Fruit fly (Drosophila melanogaster): ENCODE data around the gene CG4957.
A peak's percentile ranks its signal among the peaks of the same experiment; 100 is the strongest.

The CG4957 gene

DNA sequence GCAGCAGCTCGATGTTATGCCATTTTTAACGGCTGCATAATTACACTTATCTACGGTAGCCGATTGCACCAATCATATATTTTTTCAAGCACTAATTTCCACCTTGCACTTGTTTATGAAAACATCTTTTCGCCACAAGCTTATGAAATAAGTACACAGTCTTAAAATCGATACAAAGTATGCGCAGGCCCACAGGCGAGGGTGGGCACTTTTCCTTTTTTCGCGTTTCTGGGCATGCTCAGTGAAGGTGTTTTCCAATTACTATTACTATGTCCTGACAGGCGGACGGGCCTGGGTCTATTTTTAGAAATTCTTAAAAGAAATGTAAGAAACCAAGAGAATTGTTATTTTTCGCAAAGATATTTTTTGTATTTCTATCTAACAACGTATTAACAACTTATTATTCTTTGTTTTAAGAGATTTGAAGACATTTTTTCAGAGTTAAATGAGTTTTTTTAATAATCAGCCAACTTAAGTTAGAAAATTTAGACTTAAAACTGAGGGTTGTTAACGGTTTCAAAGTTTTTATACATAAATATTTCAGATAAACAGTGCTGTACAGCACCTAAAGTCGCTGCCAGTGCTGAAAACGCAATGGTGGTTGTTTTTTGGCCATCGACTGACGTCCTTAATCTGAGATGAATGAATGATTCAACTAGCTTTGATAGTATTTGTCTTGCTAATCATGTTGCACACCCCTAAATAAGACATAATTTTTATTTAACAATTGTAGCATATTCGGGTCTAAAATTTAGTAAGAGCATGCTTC, 42.1 kb downstream of the CG4957 start, which contains the start of gene Cdk5alpha:
Gene Cdk5alpha, minus strand, starts transcription at position 343 of the 769 bp plus-strand sequence.
- TF ChIP-seq Jra (GFP tag; optimal IDR thresholded peaks at IDR 0.05) (no peak), Hnf4 (GFP tag; optimal IDR thresholded peaks at IDR 0.05) (peak; percentile 33), tai (GFP tag; optimal IDR thresholded peaks at IDR 0.05) (peak; percentile 59), Hr83 (GFP tag; optimal IDR thresholded peaks at IDR 0.05; ENCODE audit: poor library complexity, severe bottlenecking) (peak; percentile 6)

DNA sequence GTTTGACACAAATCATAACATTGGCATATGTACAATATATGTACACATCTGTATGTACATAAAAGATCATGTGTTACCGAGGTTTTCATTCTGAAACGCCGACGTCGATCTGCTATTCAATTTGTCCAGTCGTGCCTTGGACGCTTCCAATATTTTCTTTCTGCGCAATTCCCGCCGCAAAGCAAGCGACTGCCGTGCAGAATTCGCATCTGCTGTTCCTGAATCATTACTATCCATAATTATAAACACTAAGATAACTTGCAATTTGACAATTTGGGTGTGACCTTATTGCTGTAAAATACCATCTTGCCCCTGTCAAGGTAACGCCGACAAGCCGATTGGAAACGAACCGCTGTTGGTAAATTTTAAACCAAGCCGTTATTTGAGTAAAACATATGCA, 43.1 kb downstream of the CG4957 start:
- TF ChIP-seq Hr83 (GFP tag; optimal IDR thresholded peaks at IDR 0.05; ENCODE audit: poor library complexity, severe bottlenecking) (no peak), Vsx2 (GFP tag; optimal IDR thresholded peaks at IDR 0.05; ENCODE audit: partially characterized antibody) (no peak), Myc (optimal IDR thresholded peaks at IDR 0.05) (peak; percentile 10), Dif (GFP tag; optimal IDR thresholded peaks at IDR 0.05; ENCODE audit: partially characterized antibody) (no peak), GATAd (GFP tag; optimal IDR thresholded peaks at IDR 0.05) (no peak), sv (GFP tag; optimal IDR thresholded peaks at IDR 0.05) (no peak), Abd-B (GFP tag; optimal IDR thresholded peaks at IDR 0.05) (no peak), sage (GFP tag; optimal IDR thresholded peaks at IDR 0.05) (peak; percentile 47), rgr (GFP tag; optimal IDR thresholded peaks at IDR 0.05) (no peak), dl (GFP tag; optimal IDR thresholded peaks at IDR 0.05; ENCODE audit: insufficient read depth in 1 of 2, partially characterized antibody in 2 of 2) (no peak), lola (GFP tag; optimal IDR thresholded peaks at IDR 0.05) (no peak), N (GFP tag; optimal IDR thresholded peaks at IDR 0.05) (no peak), Rel (GFP tag; optimal IDR thresholded peaks at IDR 0.05) (no peak), Rel (tag; optimal IDR thresholded peaks at IDR 0.05) (no peak), tai (GFP tag; optimal IDR thresholded peaks at IDR 0.05) (peak; percentile 1)

DNA sequence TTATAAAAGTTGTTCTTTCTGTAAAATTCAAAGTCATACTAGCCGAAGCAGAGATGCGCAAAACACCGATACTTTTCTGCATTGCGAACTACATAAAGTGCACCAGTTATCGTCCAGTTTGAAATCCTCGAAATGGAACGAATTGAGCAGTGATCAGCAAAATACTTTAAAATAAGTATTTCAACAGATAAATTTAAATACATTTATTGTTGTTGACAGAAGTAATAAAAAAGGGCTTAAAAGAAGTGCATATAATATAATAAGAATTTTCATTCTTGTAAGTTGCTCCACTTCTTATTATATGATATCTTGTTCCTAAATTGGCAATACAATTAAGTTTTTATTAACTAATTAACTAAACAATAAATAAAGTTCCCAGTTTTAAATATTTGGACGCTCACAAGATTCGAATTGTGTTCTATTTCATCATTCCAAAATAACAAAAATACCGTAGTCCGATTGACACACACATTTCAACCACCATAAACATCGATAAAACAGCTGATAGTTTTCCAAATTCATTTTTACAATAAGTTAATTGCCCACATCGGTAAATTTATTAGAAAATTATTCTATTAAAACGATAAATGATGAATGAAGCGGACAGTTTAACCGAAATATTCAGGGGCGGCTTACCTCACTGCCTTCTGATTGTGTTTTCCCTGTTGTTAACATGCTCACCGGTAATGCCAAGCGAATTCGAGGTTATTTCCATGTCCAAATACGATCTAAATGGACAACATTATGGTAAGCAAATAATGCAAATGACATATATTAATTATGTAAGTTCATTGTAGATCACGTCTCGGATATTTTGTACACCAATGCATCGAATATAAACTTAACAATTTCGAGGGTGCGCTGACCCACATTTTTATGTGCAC, 45.9 kb downstream of the CG4957 start, which contains the start of the genes Usp14 and CG4972:
Gene Usp14, minus strand, starts transcription at position 70 of the 884 bp plus-strand sequence.
Gene CG4972, plus strand, starts transcription at position 466 of the 884 bp plus-strand sequence.
- TF ChIP-seq woc (GFP tag; optimal IDR thresholded peaks at IDR 0.05) = peak; percentile 69
- no peak for TF ChIP-seq Hnf4 (GFP tag; optimal IDR thresholded peaks at IDR 0.05)
- TF ChIP-seq GATAd (GFP tag; optimal IDR thresholded peaks at IDR 0.05) = no peak
- no peak for TF ChIP-seq OdsH (GFP tag; optimal IDR thresholded peaks at IDR 0.05)
- TF ChIP-seq Hr83 (GFP tag; optimal IDR thresholded peaks at IDR 0.05; ENCODE audit: poor library complexity, severe bottlenecking) = no peak
- no peak for TF ChIP-seq foxo (GFP tag; optimal IDR thresholded peaks at IDR 0.05)
- TF ChIP-seq HLH106 (tag; optimal IDR thresholded peaks at IDR 0.05) = peak; percentile 8
- TF ChIP-seq CG9705 (GFP tag; optimal IDR thresholded peaks at IDR 0.05) = no peak

DNA sequence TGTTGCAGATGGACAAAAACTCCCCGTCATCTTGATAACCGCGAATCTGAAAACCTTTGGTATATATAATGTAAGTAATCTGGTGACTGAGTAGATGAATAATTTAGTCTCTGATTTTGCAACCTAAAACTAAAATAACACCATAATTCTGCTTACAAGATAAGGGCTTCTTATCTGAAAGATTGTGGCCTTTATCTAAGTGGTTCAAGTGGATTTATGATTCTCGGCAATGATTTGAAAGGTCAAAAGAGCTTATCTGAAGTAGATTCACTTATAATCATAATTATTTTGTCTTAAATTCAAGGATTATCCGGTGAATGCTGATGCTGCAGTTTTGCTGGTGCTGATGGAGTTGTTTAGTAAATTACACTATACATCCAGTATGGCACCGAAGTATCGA, 47.2 kb downstream of the CG4957 start:
- TF ChIP-seq rgr (GFP tag; optimal IDR thresholded peaks at IDR 0.05) (no peak), sv (GFP tag; optimal IDR thresholded peaks at IDR 0.05) (no peak), fru (GFP tag; optimal IDR thresholded peaks at IDR 0.05) (no peak), HLH106 (tag; optimal IDR thresholded peaks at IDR 0.05) (no peak), CG32264 (GFP tag; optimal IDR thresholded peaks at IDR 0.05) (no peak), Jra (GFP tag; optimal IDR thresholded peaks at IDR 0.05) (no peak), dmrt93B (GFP tag; optimal IDR thresholded peaks at IDR 0.05) (no peak), tai (GFP tag; optimal IDR thresholded peaks at IDR 0.05) (no peak), br (GFP tag; optimal IDR thresholded peaks at IDR 0.05) (no peak), sage (GFP tag; optimal IDR thresholded peaks at IDR 0.05) (no peak), CG9705 (GFP tag; optimal IDR thresholded peaks at IDR 0.05) (no peak), Hr78 (GFP tag; optimal IDR thresholded peaks at IDR 0.05) (no peak), usp (GFP tag; optimal IDR thresholded peaks at IDR 0.05) (no peak), Mio (GFP tag; optimal IDR thresholded peaks at IDR 0.05) (no peak)

All from whole organism, wandering third instar larva.